Worm (Caenorhabditis elegans) whole organism, dauer: ENCODE measurements around the gene dnj-11.

Source experiments
- unc-62 ChIP-seq: sonication (generic microtip); optimal IDR thresholded peaks from 2 replicates; lab custom pipeline; 2017; ENCODE audit warnings: missing biosample characterization, missing genetic modification reagents, missing genetic modification characterization

dnj-11 gene

ce11 chrIV:6601213-6601724 is 15.6 kb downstream of the dnj-11 start, which contains the start of gene sup-36:
Gene sup-36 (plus strand): TSS chrIV:6601674.
- no peak for TF ChIP-seq unc-62 (GFP tag; lab: Kevin White, UChicago)

ce11 chrIV:6602376-6602775 is 16.7 kb downstream of the dnj-11 start, which contains the start of gene F15B10.3:
Gene F15B10.3 (plus strand): TSS chrIV:6602676.
- no peak for TF ChIP-seq unc-62 (GFP tag; lab: Kevin White, UChicago)

ce11 chrIV:6603549-6603948 is 17.9 kb downstream of the dnj-11 start:
- no peak for TF ChIP-seq unc-62 (GFP tag; lab: Kevin White, UChicago)

- TF ChIP-seq unc-62 (GFP tag; lab: Kevin White, UChicago): no peak
Measured at ce11 chrIV:6605863-6606262, 20.2 kb downstream of the dnj-11 start, which contains the start of gene nstp-2. Gene nstp-2 (minus strand): TSS chrIV:6606188.

ce11 chrIV:6606587-6606986 is 20.9 kb downstream of the dnj-11 start:
- no peak for TF ChIP-seq unc-62 (GFP tag; lab: Kevin White, UChicago)

- TF ChIP-seq unc-62 (GFP tag; lab: Kevin White, UChicago): no peak
Measured at ce11 chrIV:6607059-6607458, 21.4 kb downstream of the dnj-11 start.

- no peak for TF ChIP-seq unc-62 (GFP tag; lab: Kevin White, UChicago)
Measured at ce11 chrIV:6613296-6613695, 27.6 kb downstream of the dnj-11 start, which contains the start of gene drh-1. Gene drh-1 (minus strand): TSS chrIV:6613353.

- no peak for TF ChIP-seq unc-62 (GFP tag; lab: Kevin White, UChicago)
Measured at ce11 chrIV:6618607-6619006, 32.9 kb downstream of the dnj-11 start.

ce11 chrIV:6621252-6621651 is 35.6 kb downstream of the dnj-11 start, which contains the start of gene C01B10.3:
Gene C01B10.3 (minus strand): TSS chrIV:6621352.
- no peak for TF ChIP-seq unc-62 (GFP tag; lab: Kevin White, UChicago)

ce11 chrIV:6622142-6622541 is 36.5 kb downstream of the dnj-11 start:
- no peak for TF ChIP-seq unc-62 (GFP tag; lab: Kevin White, UChicago)

ce11 chrIV:6623390-6623789 is 37.7 kb downstream of the dnj-11 start, which contains the start of gene C01B10.44:
Gene C01B10.44 (plus strand): TSS chrIV:6623690.
- no peak for TF ChIP-seq unc-62 (GFP tag; lab: Kevin White, UChicago)

ce11 chrIV:6627798-6628197 is 42.1 kb downstream of the dnj-11 start, which contains the start of gene cest-5.2:
Gene cest-5.2 (minus strand): TSS chrIV:6627925.
- no peak for TF ChIP-seq unc-62 (GFP tag; lab: Kevin White, UChicago)

- no peak for TF ChIP-seq unc-62 (GFP tag; lab: Kevin White, UChicago)
Measured at ce11 chrIV:6631704-6632272, 46.1 kb downstream of the dnj-11 start, which contains the start of the genes cest-5.1 and C01B10.9. Gene cest-5.1 (minus strand): TSS chrIV:6631754. Gene C01B10.9 (plus strand): TSS chrIV:6632222.

ce11 chrIV:6634789-6635188 is 49.1 kb downstream of the dnj-11 start, which contains the start of gene metl-13:
Gene metl-13 (plus strand): TSS chrIV:6635089.
- TF ChIP-seq unc-62 (GFP tag; lab: Kevin White, UChicago): no peak
